Worm (Caenorhabditis elegans) whole organism, young adult: ENCODE results near the gene B0303.16.

Experiments
- ama-1 ChIP-seq, 3 experiments: fragments of 150-350 bp in 1 of 3; sonication (generic microtip) in 2 of 3; optimal IDR thresholded peaks; 2 replicates each; lab custom pipeline; 2014 to 2018; ENCODE audit warnings: missing biosample characterization in 2 of 3, missing genetic modification characterization in 2 of 3, missing genetic modification reagents in 2 of 3
- attf-6 ChIP-seq: fragments of 200-800 bp; sonication (Bioruptor generic); IDR thresholded peaks from 2 replicates; pipeline ENCODE4 v1.3.6; 2022; ENCODE audit warnings: missing genetic modification reagents, missing genetic modification characterization, missing compliant biosample characterization
- cebp-2 ChIP-seq: fragments of 200-800 bp; sonication (Bioruptor generic); IDR thresholded peaks from 2 replicates; pipeline ENCODE4 v1.3.6; 2022; ENCODE audit warnings: missing genetic modification characterization, missing compliant biosample characterization
- egl-44 ChIP-seq: fragments of 200-800 bp; sonication (Bioruptor generic); IDR thresholded peaks from 2 replicates; pipeline ENCODE4 v1.3.6; 2022; ENCODE audit warnings: missing genetic modification reagents, missing genetic modification characterization, missing compliant biosample characterization
- lag-1 ChIP-seq: fragments of 200-800 bp; sonication (Bioruptor generic); IDR thresholded peaks from 2 replicates; pipeline ENCODE4 v1.3.6; 2022; ENCODE audit warnings: missing genetic modification reagents, missing genetic modification characterization, missing compliant biosample characterization
- lin-35 ChIP-seq, 3 experiments: fragments of 150-350 bp in 2 of 3; sonication (generic microtip) in 1 of 3; optimal IDR thresholded peaks; 2 replicates each; lab custom pipeline; 2014 to 2018; ENCODE audit warnings: missing biosample characterization in 3 of 3, missing genetic modification characterization in 3 of 3, missing genetic modification reagents in 3 of 3
- mel-28 ChIP-seq: sonication (generic microtip); optimal IDR thresholded peaks from 2 replicates; lab custom pipeline; 2016; ENCODE audit warnings: borderline replicate concordance, mild to moderate bottlenecking, missing genetic modification characterization, missing compliant biosample characterization
- nhr-27 ChIP-seq: fragments of 200-800 bp; sonication (Bioruptor generic); optimal IDR thresholded peaks from 2 replicates; lab custom pipeline; 2018; ENCODE audit warnings: mild to moderate bottlenecking, missing genetic modification characterization, moderate library complexity, missing compliant biosample characterization
- snpc-3.4 ChIP-seq: sonication (generic microtip); optimal IDR thresholded peaks from 2 replicates; lab custom pipeline; 2017; ENCODE audit warnings: missing genetic modification characterization, mild to moderate bottlenecking, missing compliant biosample characterization, antibody characterized with exemption, moderate library complexity, missing genotype, missing genetic modification reagents

ce11 chrIII:8663143-8663542, 41.7 kb upstream of the B0303.16 start:
- TF ChIP-seq cebp-2 (GFP tag; lab: Robert Waterston, UW) (no peak), lin-35 (GFP tag; optimal IDR thresholded peaks at IDR 0.05; lab: Kevin White, UChicago) (no peak), egl-44 (no peak), ama-1 (optimal IDR thresholded peaks at IDR 0.05; lab: Kevin White, UChicago) (no peak), ama-1 (GFP tag; optimal IDR thresholded peaks at IDR 0.05; lab: Kevin White, UChicago) (no peak), snpc-3.4 (no peak), lag-1 (GFP tag; lab: Robert Waterston, UW) (no peak), nhr-27 (no peak), attf-6 (GFP tag; lab: Robert Waterston, UW) (no peak), mel-28 (tag; lab: Kevin White, UChicago) (no peak)
